Worm (Caenorhabditis elegans): ENCODE measurements around the gene hse-5.

DNA sequence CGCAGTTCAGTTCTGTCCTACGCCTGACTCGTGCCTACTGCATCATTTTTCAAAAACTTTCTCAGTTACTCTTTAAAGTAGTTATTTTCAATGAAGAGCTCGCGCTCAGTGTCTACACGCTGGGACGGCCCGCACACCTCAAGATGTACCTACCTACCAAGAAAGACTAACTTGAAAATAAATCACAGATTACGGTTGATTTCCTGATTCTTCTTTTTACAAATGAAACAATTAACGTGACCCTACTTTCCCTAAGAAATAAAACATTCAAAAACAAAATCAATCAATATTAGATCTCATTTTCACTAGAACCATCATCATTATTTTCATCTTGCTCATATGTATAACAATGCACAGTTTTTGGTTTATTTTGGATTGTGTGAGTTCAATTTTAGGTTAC, 23.7 kb upstream of the hse-5 start, which contains the start of gene H38K22.7:
- no peak for TF ChIP-seq pha-4 (tag; optimal IDR thresholded peaks at IDR 0.05)
- no peak for TF ChIP-seq pqm-1 (tag; optimal IDR thresholded peaks at IDR 0.05)
- TF ChIP-seq F13H6.1 (tag; optimal IDR thresholded peaks at IDR 0.05) = no peak
- TF ChIP-seq ceh-31 (tag; optimal IDR thresholded peaks at IDR 0.05) = no peak
- no peak for TF ChIP-seq nhr-11 (tag; optimal IDR thresholded peaks at IDR 0.05)
- TF ChIP-seq unc-55 (GFP tag; optimal IDR thresholded peaks at IDR 0.05) = no peak

Measured in whole organism, late embryonic.